Fruit fly (Drosophila melanogaster) ovary, adult (tissue): ENCODE measurements around the gene Schip1.
A peak's percentile ranks its signal among the peaks of the same experiment; 100 is the strongest.

Source experiments
- CG17801 ChIP-seq: fragments of 200-800 bp; optimal IDR thresholded peaks from 2 replicates; lab custom pipeline; 2019; ENCODE audit warnings: missing biosample characterization, mild to moderate bottlenecking, missing genetic modification characterization, moderate library complexity; ENCODE audit not compliant: partially characterized antibody

The Schip1 gene

DNA sequence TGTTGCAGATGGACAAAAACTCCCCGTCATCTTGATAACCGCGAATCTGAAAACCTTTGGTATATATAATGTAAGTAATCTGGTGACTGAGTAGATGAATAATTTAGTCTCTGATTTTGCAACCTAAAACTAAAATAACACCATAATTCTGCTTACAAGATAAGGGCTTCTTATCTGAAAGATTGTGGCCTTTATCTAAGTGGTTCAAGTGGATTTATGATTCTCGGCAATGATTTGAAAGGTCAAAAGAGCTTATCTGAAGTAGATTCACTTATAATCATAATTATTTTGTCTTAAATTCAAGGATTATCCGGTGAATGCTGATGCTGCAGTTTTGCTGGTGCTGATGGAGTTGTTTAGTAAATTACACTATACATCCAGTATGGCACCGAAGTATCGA lies 15.0 kb downstream of the Schip1 start:
- no peak for TF ChIP-seq CG17801 (GFP tag; lab: Kevin White, UChicago)

DNA sequence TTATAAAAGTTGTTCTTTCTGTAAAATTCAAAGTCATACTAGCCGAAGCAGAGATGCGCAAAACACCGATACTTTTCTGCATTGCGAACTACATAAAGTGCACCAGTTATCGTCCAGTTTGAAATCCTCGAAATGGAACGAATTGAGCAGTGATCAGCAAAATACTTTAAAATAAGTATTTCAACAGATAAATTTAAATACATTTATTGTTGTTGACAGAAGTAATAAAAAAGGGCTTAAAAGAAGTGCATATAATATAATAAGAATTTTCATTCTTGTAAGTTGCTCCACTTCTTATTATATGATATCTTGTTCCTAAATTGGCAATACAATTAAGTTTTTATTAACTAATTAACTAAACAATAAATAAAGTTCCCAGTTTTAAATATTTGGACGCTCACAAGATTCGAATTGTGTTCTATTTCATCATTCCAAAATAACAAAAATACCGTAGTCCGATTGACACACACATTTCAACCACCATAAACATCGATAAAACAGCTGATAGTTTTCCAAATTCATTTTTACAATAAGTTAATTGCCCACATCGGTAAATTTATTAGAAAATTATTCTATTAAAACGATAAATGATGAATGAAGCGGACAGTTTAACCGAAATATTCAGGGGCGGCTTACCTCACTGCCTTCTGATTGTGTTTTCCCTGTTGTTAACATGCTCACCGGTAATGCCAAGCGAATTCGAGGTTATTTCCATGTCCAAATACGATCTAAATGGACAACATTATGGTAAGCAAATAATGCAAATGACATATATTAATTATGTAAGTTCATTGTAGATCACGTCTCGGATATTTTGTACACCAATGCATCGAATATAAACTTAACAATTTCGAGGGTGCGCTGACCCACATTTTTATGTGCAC lies 16.3 kb downstream of the Schip1 start, which contains the start of the genes Usp14 and CG4972:
Gene Usp14, minus strand, starts transcription at position 70 of the 884 bp plus-strand sequence.
Gene CG4972, plus strand, starts transcription at position 466 of the 884 bp plus-strand sequence.
- no peak for TF ChIP-seq CG17801 (GFP tag; lab: Kevin White, UChicago)

DNA sequence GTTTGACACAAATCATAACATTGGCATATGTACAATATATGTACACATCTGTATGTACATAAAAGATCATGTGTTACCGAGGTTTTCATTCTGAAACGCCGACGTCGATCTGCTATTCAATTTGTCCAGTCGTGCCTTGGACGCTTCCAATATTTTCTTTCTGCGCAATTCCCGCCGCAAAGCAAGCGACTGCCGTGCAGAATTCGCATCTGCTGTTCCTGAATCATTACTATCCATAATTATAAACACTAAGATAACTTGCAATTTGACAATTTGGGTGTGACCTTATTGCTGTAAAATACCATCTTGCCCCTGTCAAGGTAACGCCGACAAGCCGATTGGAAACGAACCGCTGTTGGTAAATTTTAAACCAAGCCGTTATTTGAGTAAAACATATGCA lies 19.1 kb downstream of the Schip1 start:
- TF ChIP-seq CG17801 (GFP tag; lab: Kevin White, UChicago), result no peak

DNA sequence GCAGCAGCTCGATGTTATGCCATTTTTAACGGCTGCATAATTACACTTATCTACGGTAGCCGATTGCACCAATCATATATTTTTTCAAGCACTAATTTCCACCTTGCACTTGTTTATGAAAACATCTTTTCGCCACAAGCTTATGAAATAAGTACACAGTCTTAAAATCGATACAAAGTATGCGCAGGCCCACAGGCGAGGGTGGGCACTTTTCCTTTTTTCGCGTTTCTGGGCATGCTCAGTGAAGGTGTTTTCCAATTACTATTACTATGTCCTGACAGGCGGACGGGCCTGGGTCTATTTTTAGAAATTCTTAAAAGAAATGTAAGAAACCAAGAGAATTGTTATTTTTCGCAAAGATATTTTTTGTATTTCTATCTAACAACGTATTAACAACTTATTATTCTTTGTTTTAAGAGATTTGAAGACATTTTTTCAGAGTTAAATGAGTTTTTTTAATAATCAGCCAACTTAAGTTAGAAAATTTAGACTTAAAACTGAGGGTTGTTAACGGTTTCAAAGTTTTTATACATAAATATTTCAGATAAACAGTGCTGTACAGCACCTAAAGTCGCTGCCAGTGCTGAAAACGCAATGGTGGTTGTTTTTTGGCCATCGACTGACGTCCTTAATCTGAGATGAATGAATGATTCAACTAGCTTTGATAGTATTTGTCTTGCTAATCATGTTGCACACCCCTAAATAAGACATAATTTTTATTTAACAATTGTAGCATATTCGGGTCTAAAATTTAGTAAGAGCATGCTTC lies 20.1 kb downstream of the Schip1 start, which contains the start of gene Cdk5alpha:
Gene Cdk5alpha, minus strand, starts transcription at position 343 of the 769 bp plus-strand sequence.
- TF ChIP-seq CG17801 (GFP tag; lab: Kevin White, UChicago), result no peak

DNA sequence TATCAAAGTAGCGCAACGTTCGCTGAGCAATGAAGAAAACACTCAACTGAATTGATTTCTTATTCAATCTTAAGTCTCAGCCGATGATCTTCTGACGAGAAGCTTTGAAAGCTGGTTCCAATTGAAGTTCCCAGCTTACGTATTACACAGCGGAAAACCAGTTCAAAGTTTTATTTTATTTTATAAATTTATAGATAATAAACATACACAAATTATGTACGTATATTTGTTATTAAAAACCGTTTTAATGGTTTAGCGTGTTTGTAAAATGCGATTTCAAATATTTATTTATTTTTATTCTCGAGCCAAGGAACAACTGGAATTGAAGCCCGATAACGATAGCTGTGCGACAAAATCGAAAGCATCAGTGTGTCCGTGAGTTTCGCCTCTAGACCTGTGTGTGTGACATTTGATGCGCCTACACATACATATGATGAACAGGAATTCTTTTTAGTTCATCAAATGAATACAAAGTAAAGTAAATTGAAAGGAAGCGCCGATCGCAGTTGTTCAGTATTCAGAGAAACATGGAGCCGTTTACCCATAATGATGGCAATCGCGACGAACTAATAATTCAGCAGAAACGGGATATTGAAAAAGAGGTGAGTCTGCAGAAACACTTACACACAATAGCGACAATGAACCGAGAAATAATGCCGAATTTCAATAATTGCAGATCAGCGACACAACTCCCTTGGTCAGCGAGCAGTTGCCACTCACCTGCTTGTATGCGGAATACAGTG lies 24.2 kb downstream of the Schip1 start, which contains the start of the genes CG5390 and CG4968:
Gene CG5390, minus strand, starts transcription at position 77 of the 743 bp plus-strand sequence.
Gene CG4968, plus strand, starts transcription at position 405 of the 743 bp plus-strand sequence.
- peak; percentile 87 for TF ChIP-seq CG17801 (GFP tag; lab: Kevin White, UChicago)

DNA sequence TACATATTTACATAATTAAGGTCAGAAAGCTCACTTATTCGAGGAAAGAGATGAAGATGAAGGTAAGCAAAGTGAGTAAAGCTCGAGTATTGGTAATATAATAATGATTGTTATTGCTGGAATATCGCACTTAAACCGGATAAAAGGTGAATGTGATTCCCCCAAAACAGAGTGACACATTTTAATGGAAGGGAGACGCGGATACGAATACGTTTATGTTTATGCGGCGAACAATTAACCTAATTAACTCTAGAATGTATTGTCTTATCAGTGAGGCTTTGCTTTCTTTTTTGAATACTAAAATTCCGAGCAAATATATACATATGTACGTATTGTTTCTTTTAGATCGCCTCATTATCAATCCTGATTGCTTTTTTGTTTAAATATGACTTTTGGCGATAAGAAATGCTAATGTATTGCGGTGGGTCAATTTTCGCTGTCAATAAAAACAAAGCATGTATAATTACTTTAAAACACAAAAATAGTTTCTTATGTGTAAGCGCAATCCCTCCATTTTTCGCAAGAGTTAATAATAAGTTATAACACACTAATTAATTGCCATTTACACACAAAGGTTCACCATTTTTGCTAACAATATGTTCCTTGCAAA lies 25.3 kb downstream of the Schip1 start:
- no peak for TF ChIP-seq CG17801 (GFP tag; lab: Kevin White, UChicago)

DNA sequence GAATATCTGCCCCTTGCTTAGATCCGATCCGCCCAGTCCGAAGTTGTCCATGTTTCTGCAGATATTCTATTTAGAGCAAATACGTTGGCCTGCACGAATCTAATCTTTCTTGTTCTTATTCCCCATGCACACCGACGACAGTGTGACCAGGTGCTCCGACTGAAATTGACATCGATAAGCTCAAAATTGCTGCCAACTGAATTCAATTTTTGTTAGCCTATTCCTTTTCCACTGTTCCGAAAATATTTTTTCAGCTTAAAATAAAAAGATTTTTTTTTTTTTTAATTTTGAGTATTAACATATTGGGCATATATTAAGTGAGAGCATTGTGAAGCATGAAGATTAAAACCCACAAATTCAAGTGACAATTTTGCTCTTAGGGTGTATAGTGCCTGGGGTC lies 27.1 kb downstream of the Schip1 start, which contains the start of gene nmd:
Gene nmd, minus strand, starts transcription at position 162 of the 400 bp plus-strand sequence.
- no peak for TF ChIP-seq CG17801 (GFP tag; lab: Kevin White, UChicago)

DNA sequence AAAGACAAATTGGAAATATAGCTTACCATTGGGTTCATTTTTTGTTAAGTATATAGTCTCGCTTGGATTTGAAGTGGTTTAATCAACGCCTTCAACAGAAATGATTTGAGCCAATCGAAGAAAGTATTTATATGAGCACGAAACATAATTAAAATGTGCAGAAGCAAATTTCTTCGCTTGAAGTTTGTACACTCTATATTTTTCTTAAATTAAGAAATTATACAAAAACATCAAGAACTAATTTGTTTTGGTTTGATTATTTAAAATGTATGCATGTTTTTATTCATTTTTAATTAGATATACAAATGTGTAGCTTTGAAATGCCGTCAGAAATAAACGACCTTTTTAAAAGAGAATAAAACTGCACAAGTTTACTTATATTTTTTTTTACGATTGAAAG lies 29.0 kb downstream of the Schip1 start, which contains the start of gene CG13138:
Gene CG13138, minus strand, starts transcription at position 101 of the 400 bp plus-strand sequence.
- TF ChIP-seq CG17801 (GFP tag; lab: Kevin White, UChicago), result no peak

DNA sequence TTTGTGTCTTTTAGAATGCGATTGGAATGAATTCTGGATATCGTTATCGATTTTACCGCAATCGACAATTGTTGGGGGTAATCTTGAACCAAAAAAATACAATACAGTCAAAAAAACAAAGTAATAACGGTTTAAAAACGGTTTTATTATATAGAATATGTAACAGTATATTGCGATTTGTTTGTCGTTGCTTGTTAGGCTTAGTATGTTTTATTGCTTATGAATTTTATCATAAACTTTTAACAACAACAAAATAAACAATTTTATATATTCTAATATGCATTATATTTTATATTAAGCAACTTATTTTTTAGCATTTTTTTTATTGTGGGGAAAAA lies 31.1 kb downstream of the Schip1 start, which contains the start of gene CYLD:
Gene CYLD, minus strand, starts transcription at position 38 of the 338 bp plus-strand sequence.
- peak; percentile 66 for TF ChIP-seq CG17801 (GFP tag; lab: Kevin White, UChicago)

DNA sequence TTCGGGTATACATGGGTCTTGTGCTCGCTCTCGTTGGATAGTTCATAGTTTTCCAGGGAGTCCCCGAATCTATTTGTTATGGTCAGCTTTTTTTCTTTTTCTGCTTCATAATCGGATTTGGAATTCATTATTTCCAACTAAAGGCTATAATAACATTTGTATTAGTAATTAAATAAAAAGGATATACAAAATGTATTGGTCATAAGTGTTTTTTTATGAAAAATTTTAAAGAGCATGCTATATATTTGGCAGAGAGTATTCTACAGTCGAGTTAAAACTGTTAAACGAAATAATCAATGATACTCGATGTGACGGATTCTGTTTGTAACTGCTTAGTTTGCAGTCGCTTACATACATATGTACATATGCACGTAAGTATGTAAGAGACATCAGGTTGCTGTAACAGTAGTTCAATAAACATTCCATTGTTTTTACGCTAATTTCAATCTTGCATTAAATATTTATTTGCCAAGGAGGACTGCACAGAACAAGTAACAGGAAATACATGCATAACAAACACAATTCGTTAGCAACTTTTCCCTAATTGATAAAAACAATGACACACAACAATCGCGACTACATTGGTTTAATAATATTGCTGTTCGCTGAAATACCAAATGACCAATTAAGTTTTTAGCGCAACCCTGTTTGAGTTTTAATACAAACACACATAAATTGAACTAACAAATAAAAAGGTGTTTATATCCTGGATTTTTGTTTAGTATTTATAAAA lies 31.7 kb downstream of the Schip1 start:
- no peak for TF ChIP-seq CG17801 (GFP tag; lab: Kevin White, UChicago)

DNA sequence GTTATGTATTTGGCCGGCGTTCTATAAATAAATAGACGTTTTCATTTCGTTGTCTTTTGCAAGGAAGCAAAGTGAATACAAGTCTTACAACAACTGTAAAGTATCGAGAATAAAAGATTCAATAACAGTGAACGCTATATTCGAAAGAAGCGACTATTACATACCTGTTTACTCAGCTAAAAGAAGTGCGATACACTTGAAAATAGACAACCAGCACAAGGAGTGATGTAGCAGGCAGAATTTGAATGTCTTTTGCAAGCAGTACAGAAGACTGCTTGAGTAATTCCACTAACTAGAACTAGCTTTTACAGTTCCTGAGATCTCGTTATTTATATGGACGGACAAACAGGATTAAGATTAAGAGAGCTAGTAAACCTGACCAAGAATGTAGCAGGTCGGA lies 32.6 kb downstream of the Schip1 start:
- TF ChIP-seq CG17801 (GFP tag; lab: Kevin White, UChicago), result no peak

DNA sequence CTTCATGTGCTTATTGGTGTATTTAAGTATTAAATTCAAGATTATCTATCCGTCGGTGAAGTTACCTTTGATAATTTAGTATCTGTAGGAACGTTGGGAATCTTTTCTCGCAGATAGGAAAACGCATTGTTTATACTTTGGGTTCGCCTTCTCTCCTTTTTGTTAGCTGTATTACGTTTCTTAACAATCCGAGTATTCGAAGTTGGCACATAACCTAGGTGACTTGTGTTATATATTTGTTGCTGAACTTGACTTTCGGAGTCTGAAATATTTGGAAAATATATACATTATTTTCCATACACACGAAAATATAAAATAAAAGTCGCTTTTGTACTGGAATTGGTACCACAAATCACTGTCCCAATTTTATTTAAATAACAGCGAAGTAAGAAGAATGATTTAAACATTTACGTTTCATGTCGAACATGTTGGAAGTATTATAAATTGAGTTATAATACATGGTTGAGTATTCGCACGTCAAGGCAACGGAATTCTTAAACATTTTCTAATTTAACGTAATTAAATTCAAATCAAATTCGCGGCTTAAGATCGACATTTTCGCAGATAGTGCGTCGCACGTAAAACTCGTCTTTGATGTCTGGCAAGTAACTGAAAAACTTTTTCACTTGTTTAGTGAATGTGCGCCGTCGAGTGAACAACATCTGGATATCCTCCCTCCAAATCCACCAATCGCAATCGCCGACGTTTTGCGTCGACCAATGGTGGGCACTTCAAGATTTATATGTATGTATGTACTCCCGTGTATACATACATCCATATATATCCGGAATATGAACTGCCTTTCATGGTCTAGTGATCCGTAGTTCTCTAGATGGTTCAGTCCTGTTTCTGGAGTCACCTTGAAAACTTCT lies 35.9 kb downstream of the Schip1 start, which contains the start of gene Hand:
Gene Hand, minus strand, starts transcription at position 588 of the 872 bp plus-strand sequence.
- TF ChIP-seq CG17801 (GFP tag; lab: Kevin White, UChicago), result no peak
